Fruit fly (Drosophila melanogaster): ENCODE data around the gene CG32801.

- TF ChIP-seq CTCF (optimal IDR thresholded peaks at IDR 0.05): no peak
- TF ChIP-seq CG8478 (optimal IDR thresholded peaks at IDR 0.05): no peak
These were observed 45.6 kb upstream of the CG32801 start for dm6 chrX:1948508-1949065.
